Worm (Caenorhabditis elegans) whole organism, L2 larva: ENCODE measurements around the gene nlp-68.

ENCODE experiments used
- C34F6.9 ChIP-seq: fragments of 150-350 bp; optimal IDR thresholded peaks from 2 replicates; lab custom pipeline; 2014; ENCODE audit warnings: missing biosample characterization, missing genetic modification characterization
- R02D3.7 ChIP-seq: fragments of 150-350 bp; optimal IDR thresholded peaks from 2 replicates; lab custom pipeline; 2014; ENCODE audit warnings: missing biosample characterization, missing genetic modification characterization
- Y55F3AM.14 ChIP-seq: fragments of 200-800 bp; sonication (Bioruptor generic); optimal IDR thresholded peaks from 2 replicates; lab custom pipeline; 2018; ENCODE audit warnings: mild to moderate bottlenecking, missing genetic modification characterization, missing compliant biosample characterization
- alr-1 ChIP-seq: fragments of 150-350 bp; optimal IDR thresholded peaks from 2 replicates; lab custom pipeline; 2014; ENCODE audit warnings: missing biosample characterization, missing genetic modification characterization
- aly-2 ChIP-seq: fragments of 150-350 bp; optimal IDR thresholded peaks from 2 replicates; lab custom pipeline; 2014; ENCODE audit warnings: missing biosample characterization, missing genetic modification characterization
- ama-1 ChIP-seq: fragments of 150-350 bp; optimal IDR thresholded peaks from 2 replicates; lab custom pipeline; 2018; ENCODE audit warnings: inconsistent platforms
- blmp-1 ChIP-seq: sonication (generic microtip); optimal IDR thresholded peaks from 2 replicates; lab custom pipeline; 2017; ENCODE audit warnings: missing genetic modification characterization, mild to moderate bottlenecking, missing compliant biosample characterization, antibody characterized with exemption, moderate library complexity; ENCODE audit not compliant: insufficient read depth
- ceh-16 ChIP-seq: fragments of 150-350 bp; optimal IDR thresholded peaks from 2 replicates; lab custom pipeline; 2014; ENCODE audit warnings: missing biosample characterization, missing genetic modification characterization
- ceh-82 ChIP-seq: fragments of 150-350 bp; optimal IDR thresholded peaks from 2 replicates; lab custom pipeline; 2014; ENCODE audit warnings: missing biosample characterization, missing genetic modification characterization
- crh-2 ChIP-seq: sonication (generic microtip); optimal IDR thresholded peaks from 2 replicates; lab custom pipeline; 2017; ENCODE audit warnings: missing biosample characterization, missing genetic modification characterization
- egl-27 ChIP-seq: sonication (generic microtip); optimal IDR thresholded peaks from 3 replicates; lab custom pipeline; 2017; ENCODE audit warnings: missing biosample characterization, missing genetic modification reagents, missing genetic modification characterization
- elt-1 ChIP-seq: fragments of 150-350 bp; optimal IDR thresholded peaks from 2 replicates; lab custom pipeline; 2014; ENCODE audit warnings: missing biosample characterization, missing genetic modification characterization
- fos-1 ChIP-seq: fragments of 150-350 bp; optimal IDR thresholded peaks from 2 replicates; lab custom pipeline; 2014; ENCODE audit warnings: missing biosample characterization, missing genetic modification characterization
- gmeb-1 ChIP-seq: fragments of 150-350 bp; optimal IDR thresholded peaks from 2 replicates; lab custom pipeline; 2014; ENCODE audit warnings: missing biosample characterization, missing genetic modification characterization
- lin-11 ChIP-seq: fragments of 150-350 bp; sonication (generic microtip); optimal IDR thresholded peaks from 2 replicates; lab custom pipeline; 2014; ENCODE audit warnings: missing biosample characterization, missing genetic modification characterization, inconsistent platforms, mixed read lengths
- lin-39 ChIP-seq: fragments of 150-350 bp; optimal IDR thresholded peaks from 2 replicates; lab custom pipeline; 2014; ENCODE audit warnings: missing biosample characterization, missing genetic modification reagents, missing genetic modification characterization
- lsy-2 ChIP-seq, 2 experiments: fragments of 150-350 bp in 1 of 2; sonication (generic microtip) in 1 of 2; optimal IDR thresholded peaks; 2 replicates each; lab custom pipeline; 2014 to 2017; ENCODE audit warnings: missing biosample characterization in 2 of 2, missing genetic modification characterization in 2 of 2
- mab-5 ChIP-seq: fragments of 150-350 bp; optimal IDR thresholded peaks from 2 replicates; lab custom pipeline; 2014; ENCODE audit warnings: missing biosample characterization, missing genetic modification characterization
- mbf-1 ChIP-seq: sonication (generic microtip); optimal IDR thresholded peaks from 2 replicates; lab custom pipeline; 2017; ENCODE audit warnings: missing biosample characterization, missing genetic modification characterization
- mdl-1 ChIP-seq, 2 experiments: fragments of 150-350 bp in 1 of 2; sonication (generic microtip) in 1 of 2; optimal IDR thresholded peaks; 2 replicates each; lab custom pipeline; 2017; ENCODE audit warnings: missing biosample characterization in 2 of 2, missing genetic modification characterization in 2 of 2
- nhr-10 ChIP-seq: sonication (generic microtip); optimal IDR thresholded peaks from 2 replicates; lab custom pipeline; 2017; ENCODE audit warnings: missing biosample characterization, missing genetic modification characterization
- nhr-11 ChIP-seq: fragments of 150-350 bp; optimal IDR thresholded peaks from 2 replicates; lab custom pipeline; 2014; ENCODE audit warnings: missing biosample characterization, missing genetic modification characterization
- nhr-12 ChIP-seq: fragments of 150-350 bp; optimal IDR thresholded peaks from 2 replicates; lab custom pipeline; 2014; ENCODE audit warnings: missing biosample characterization, missing genetic modification characterization
- nhr-129 ChIP-seq: fragments of 150-350 bp; optimal IDR thresholded peaks from 2 replicates; lab custom pipeline; 2014; ENCODE audit warnings: missing biosample characterization, missing genetic modification characterization
- nhr-23 ChIP-seq: fragments of 150-350 bp; optimal IDR thresholded peaks from 2 replicates; lab custom pipeline; 2014; ENCODE audit warnings: missing biosample characterization, missing genetic modification reagents, missing genetic modification characterization
- nhr-237 ChIP-seq: fragments of 150-350 bp; optimal IDR thresholded peaks from 2 replicates; lab custom pipeline; 2014; ENCODE audit warnings: missing biosample characterization, missing genetic modification characterization
- nhr-6 ChIP-seq: fragments of 150-350 bp; optimal IDR thresholded peaks from 2 replicates; lab custom pipeline; 2014; ENCODE audit warnings: missing biosample characterization, missing genetic modification characterization
- nhr-77 ChIP-seq: fragments of 150-350 bp; optimal IDR thresholded peaks from 2 replicates; lab custom pipeline; 2014; ENCODE audit warnings: missing biosample characterization, missing genetic modification characterization
- sem-4 ChIP-seq: fragments of 150-350 bp; optimal IDR thresholded peaks from 2 replicates; lab custom pipeline; 2014; ENCODE audit warnings: missing biosample characterization, missing genetic modification reagents, missing genetic modification characterization
- skn-1 ChIP-seq: sonication (generic microtip); optimal IDR thresholded peaks from 2 replicates; lab custom pipeline; 2017; ENCODE audit warnings: missing biosample characterization, missing genetic modification characterization
- sma-3 ChIP-seq: sonication (generic microtip); optimal IDR thresholded peaks from 2 replicates; lab custom pipeline; 2016; ENCODE audit warnings: missing genetic modification reagents, missing genetic modification characterization, missing compliant biosample characterization
- snpc-4 ChIP-seq: fragments of 150-350 bp; optimal IDR thresholded peaks from 2 replicates; lab custom pipeline; 2014; ENCODE audit warnings: missing biosample characterization, missing genetic modification characterization
- unc-39 ChIP-seq: fragments of 150-350 bp; optimal IDR thresholded peaks from 2 replicates; lab custom pipeline; 2014; ENCODE audit warnings: missing biosample characterization, missing genetic modification characterization
- unc-55 ChIP-seq: fragments of 150-350 bp; sonication (generic microtip); optimal IDR thresholded peaks from 3 replicates; lab custom pipeline; 2014; ENCODE audit warnings: missing biosample characterization, missing genetic modification reagents, missing genetic modification characterization
- unc-62 ChIP-seq: fragments of 150-350 bp; optimal IDR thresholded peaks from 2 replicates; lab custom pipeline; 2014; ENCODE audit warnings: missing biosample characterization, missing genetic modification reagents, missing genetic modification characterization
- zag-1 ChIP-seq: fragments of 150-350 bp; optimal IDR thresholded peaks from 2 replicates; lab custom pipeline; 2014; ENCODE audit warnings: missing biosample characterization, missing genetic modification characterization
- ztf-1 ChIP-seq: fragments of 200-800 bp; sonication (Bioruptor generic); conservative IDR thresholded peaks from 2 replicates; pipeline ENCODE4 v1.3.6; 2022; ENCODE audit warnings: missing genetic modification characterization, missing compliant biosample characterization
- ztf-11 ChIP-seq: sonication (generic microtip); optimal IDR thresholded peaks from 2 replicates; lab custom pipeline; 2017; ENCODE audit warnings: missing biosample characterization, missing genetic modification characterization
- ztf-4 ChIP-seq: fragments of 150-350 bp; optimal IDR thresholded peaks from 2 replicates; lab custom pipeline; 2014; ENCODE audit warnings: missing biosample characterization, missing genetic modification characterization

The nlp-68 gene

ce11 chrIII:10575320-10575719 is 36.4 kb upstream of the nlp-68 start, which contains the start of gene Y45F3A.4:
TSS of gene Y45F3A.4 (minus strand) at chrIII:10575420.
- TF ChIP-seq nhr-10 (tag; lab: Kevin White, UChicago) (no peak), crh-2 (tag; lab: Kevin White, UChicago) (no peak), nhr-237 (tag; lab: Kevin White, UChicago) (no peak), fos-1 (tag; lab: Kevin White, UChicago) (no peak), ceh-82 (tag; lab: Kevin White, UChicago) (no peak), sem-4 (tag; lab: Kevin White, UChicago) (no peak), unc-55 (no peak), ama-1 (no peak), sma-3 (no peak), ztf-11 (no peak)

ce11 chrIII:10569246-10569645 is 30.3 kb upstream of the nlp-68 start:
- TF ChIP-seq mab-5 (tag; lab: Kevin White, UChicago): no peak
- TF ChIP-seq lin-39 (tag; lab: Kevin White, UChicago): no peak
- TF ChIP-seq nhr-77: no peak
- TF ChIP-seq R02D3.7: no peak
- no peak for TF ChIP-seq lin-11 (tag; lab: Kevin White, UChicago)
- TF ChIP-seq elt-1: no peak
- TF ChIP-seq ztf-4 (tag; lab: Kevin White, UChicago): no peak
- no peak for TF ChIP-seq nhr-129 (tag; lab: Kevin White, UChicago)
- no peak for TF ChIP-seq C34F6.9 (tag; lab: Kevin White, UChicago)
- no peak for TF ChIP-seq snpc-4 (tag; lab: Kevin White, UChicago)
- TF ChIP-seq zag-1: no peak
- no peak for TF ChIP-seq unc-62 (GFP tag; lab: Kevin White, UChicago)
- no peak for TF ChIP-seq gmeb-1

ce11 chrIII:10565926-10566325 is 27.0 kb upstream of the nlp-68 start, which contains the start of gene acdh-11:
TSS of gene acdh-11 (plus strand) at chrIII:10566258.
- TF ChIP-seq egl-27 (tag; lab: Kevin White, UChicago) (no peak), unc-55 (no peak), snpc-4 (tag; lab: Kevin White, UChicago) (no peak), nhr-23 (tag; lab: Kevin White, UChicago) (no peak), alr-1 (tag; lab: Kevin White, UChicago) (no peak), nhr-77 (no peak), sma-3 (peak; percentile 14), ama-1 (no peak), fos-1 (tag; lab: Kevin White, UChicago) (peak; percentile 52), lsy-2 (tag; optimal IDR thresholded peaks at IDR 0.05; lab: Kevin White, UChicago) (peak in 1 of 2 experiments; percentile 35), unc-62 (GFP tag; lab: Kevin White, UChicago) (no peak), gmeb-1 (no peak), blmp-1 (tag; lab: Kevin White, UChicago) (no peak), ztf-1 (no peak), zag-1 (no peak), nhr-12 (tag; lab: Kevin White, UChicago) (no peak), ztf-4 (tag; lab: Kevin White, UChicago) (no peak), Y55F3AM.14 (GFP tag; lab: Kevin White, UChicago) (no peak), nhr-11 (tag; lab: Kevin White, UChicago) (no peak), nhr-6 (no peak), lin-11 (tag; lab: Kevin White, UChicago) (no peak), skn-1 (no peak), mdl-1 (tag; optimal IDR thresholded peaks at IDR 0.05; lab: Kevin White, UChicago) (no peak), unc-39 (tag; lab: Kevin White, UChicago) (no peak), elt-1 (no peak), crh-2 (tag; lab: Kevin White, UChicago) (peak; percentile 51), C34F6.9 (tag; lab: Kevin White, UChicago) (no peak)

ce11 chrIII:10562542-10562941 is 23.6 kb upstream of the nlp-68 start:
- peak; percentile 16 for TF ChIP-seq C34F6.9 (tag; lab: Kevin White, UChicago)
- no peak for TF ChIP-seq ceh-82 (tag; lab: Kevin White, UChicago)
- TF ChIP-seq nhr-6: no peak

ce11 chrIII:10561904-10562303 is 22.9 kb upstream of the nlp-68 start, which contains the start of gene Y45F3A.1:
TSS of gene Y45F3A.1 (minus strand) at chrIII:10561915.
- no peak for TF ChIP-seq unc-62 (GFP tag; lab: Kevin White, UChicago)
- no peak for TF ChIP-seq mbf-1 (tag; lab: Kevin White, UChicago)
- no peak for TF ChIP-seq aly-2
- TF ChIP-seq nhr-23 (tag; lab: Kevin White, UChicago): no peak
- TF ChIP-seq skn-1: no peak
- no peak for TF ChIP-seq alr-1 (tag; lab: Kevin White, UChicago)
- no peak for TF ChIP-seq mdl-1 (tag; optimal IDR thresholded peaks at IDR 0.05; lab: Kevin White, UChicago)
- TF ChIP-seq mab-5 (tag; lab: Kevin White, UChicago): no peak
- no peak for TF ChIP-seq sem-4 (tag; lab: Kevin White, UChicago)
- no peak for TF ChIP-seq lsy-2 (tag; optimal IDR thresholded peaks at IDR 0.05; lab: Kevin White, UChicago)
- no peak for TF ChIP-seq nhr-77
- TF ChIP-seq nhr-12 (tag; lab: Kevin White, UChicago): no peak
- no peak for TF ChIP-seq ceh-16 (tag; lab: Kevin White, UChicago)
